Worm (Caenorhabditis elegans) whole organism, L3 larva: Measurements from ENCODE around the gene rskd-1.

Source experiments
- R02D3.7 ChIP-seq: fragments of 150-350 bp; optimal IDR thresholded peaks from 2 replicates; lab custom pipeline; 2014; ENCODE audit warnings: missing biosample characterization, missing genetic modification characterization
- ama-1 ChIP-seq: fragments of 150-350 bp; optimal IDR thresholded peaks from 2 replicates; lab custom pipeline; 2018
- ceh-82 ChIP-seq: fragments of 150-350 bp; optimal IDR thresholded peaks from 2 replicates; lab custom pipeline; 2014; ENCODE audit warnings: missing biosample characterization, missing genetic modification characterization
- fkh-10 ChIP-seq: sonication (generic microtip); optimal IDR thresholded peaks from 2 replicates; lab custom pipeline; 2017; ENCODE audit warnings: missing biosample characterization, missing genetic modification reagents, missing genetic modification characterization
- lin-39 ChIP-seq: fragments of 150-350 bp; optimal IDR thresholded peaks from 2 replicates; lab custom pipeline; 2018; ENCODE audit warnings: missing biosample characterization, missing genetic modification reagents, missing genetic modification characterization
- snpc-4 ChIP-seq: fragments of 150-350 bp; optimal IDR thresholded peaks from 2 replicates; lab custom pipeline; 2014; ENCODE audit warnings: missing biosample characterization, missing genetic modification characterization

- TF ChIP-seq snpc-4 (tag; lab: Kevin White, UChicago) (no peak), lin-39 (tag; lab: Kevin White, UChicago) (no peak), fkh-10 (GFP tag; lab: Kevin White, UChicago) (no peak), ceh-82 (no peak), R02D3.7 (tag; lab: Kevin White, UChicago) (no peak), ama-1 (lab: Kevin White, UChicago) (no peak)
These were observed 16.9 kb downstream of the rskd-1 start, which contains the start of the genes tsfm-1 and capg-2 for ce11 chrV:12271495-12271894.
